Worm (Caenorhabditis elegans): ENCODE data around the gene Y39A3A.3.

DNA sequence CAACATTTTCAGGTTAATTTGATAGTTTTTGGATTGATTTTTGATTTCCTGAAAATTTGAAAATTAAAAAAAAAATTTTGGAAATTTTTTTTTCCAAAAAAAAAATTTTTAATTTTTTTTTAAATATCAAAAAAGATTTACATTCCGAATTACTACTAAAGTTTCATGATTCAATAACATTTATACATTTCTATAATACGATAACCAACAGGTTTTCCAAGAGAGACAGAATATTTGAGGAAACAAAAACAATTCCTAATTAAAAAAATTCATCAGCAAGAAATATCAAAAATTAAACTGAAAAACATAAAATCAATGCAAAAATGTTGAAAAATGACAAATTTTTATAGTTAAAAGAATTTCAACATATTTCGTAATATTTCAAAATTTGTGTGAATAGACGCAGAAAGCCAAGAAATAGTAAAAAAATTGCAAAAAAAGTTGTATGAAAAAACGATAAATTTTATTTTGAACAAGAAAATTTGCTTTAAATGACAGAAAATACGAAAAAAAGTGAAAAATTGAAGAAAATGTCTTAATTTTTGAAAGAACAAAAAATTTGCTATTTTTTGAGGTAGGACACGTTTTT, 8.5 kb upstream of the Y39A3A.3 start, which contains the start of gene Y39A3A.4:
- TF ChIP-seq hmg-4 (GFP tag; optimal IDR thresholded peaks at IDR 0.05) (no peak), ama-1 (optimal IDR thresholded peaks at IDR 0.05) (no peak), B0310.2 (tag; optimal IDR thresholded peaks at IDR 0.05) (no peak), ceh-36 (tag; optimal IDR thresholded peaks at IDR 0.05) (no peak), pes-1 (GFP tag; IDR thresholded peaks at IDR 0.05) (no peak), F13C5.2 (tag; optimal IDR thresholded peaks at IDR 0.05) (no peak), flt-1 (GFP tag; IDR thresholded peaks at IDR 0.05) (no peak), ceh-13 (GFP tag; optimal IDR thresholded peaks at IDR 0.05) (no peak), ets-7 (tag; optimal IDR thresholded peaks at IDR 0.05) (no peak), tbx-37 (GFP tag; conservative IDR thresholded peaks at IDR 0.05) (no peak), hnd-1 (tag; optimal IDR thresholded peaks at IDR 0.05) (no peak), sea-1 (GFP tag; conservative IDR thresholded peaks at IDR 0.05) (no peak), tbx-11 (GFP tag; IDR thresholded peaks at IDR 0.05) (no peak)
